Fruit fly (Drosophila melanogaster) whole organism, embryonic: ENCODE measurements around the gene Bcs1.

Experiments
- Ada2b ChIP-seq: fragments of 200-800 bp; sonication (Bioruptor generic); IDR thresholded peaks from 2 replicates; pipeline ENCODE4 v1.3.6; 2022; ENCODE audit warnings: missing biosample characterization, missing genetic modification characterization
- Aef1 ChIP-seq: fragments of 200-800 bp; sonication (Bioruptor generic); IDR thresholded peaks from 3 replicates; pipeline ENCODE4 v1.3.6; 2022; ENCODE audit warnings: missing biosample characterization, missing genetic modification characterization
- Antp ChIP-seq: fragments of 200-800 bp; sonication (Bioruptor generic); optimal IDR thresholded peaks from 3 replicates; lab custom pipeline; 2016; ENCODE audit warnings: missing biosample characterization, missing genetic modification characterization
- B-H2 ChIP-seq: fragments of 200-800 bp; sonication (Bioruptor generic); optimal IDR thresholded peaks from 2 replicates; lab custom pipeline; 2018; ENCODE audit warnings: missing biosample characterization, mild to moderate bottlenecking, missing genetic modification characterization
- Bdp1 ChIP-seq: fragments of 200-800 bp; sonication (Bioruptor generic); optimal IDR thresholded peaks from 3 replicates; lab custom pipeline; 2016; ENCODE audit warnings: missing biosample characterization, missing genetic modification characterization
- CG10431 ChIP-seq: fragments of 200-800 bp; sonication (Bioruptor generic); optimal IDR thresholded peaks from 3 replicates; lab custom pipeline; 2018; ENCODE audit warnings: missing biosample characterization, mild to moderate bottlenecking, missing genetic modification characterization
- CG10654 ChIP-seq: fragments of 200-800 bp; sonication (Bioruptor generic); optimal IDR thresholded peaks from 2 replicates; lab custom pipeline; 2016; ENCODE audit warnings: missing biosample characterization, missing genetic modification characterization
- CG11504 ChIP-seq: fragments of 200-800 bp; sonication (Bioruptor generic); optimal IDR thresholded peaks from 3 replicates; lab custom pipeline; 2019; ENCODE audit warnings: missing biosample characterization, mild to moderate bottlenecking, missing genetic modification characterization, moderate library complexity
- CG13123 ChIP-seq: fragments of 200-800 bp; sonication (Bioruptor generic); optimal IDR thresholded peaks from 2 replicates; lab custom pipeline; 2016; ENCODE audit warnings: missing biosample characterization, missing genetic modification characterization
- CG15011 ChIP-seq: fragments of 200-800 bp; sonication (Bioruptor generic); optimal IDR thresholded peaks from 3 replicates; lab custom pipeline; 2018; ENCODE audit warnings: missing biosample characterization, mild to moderate bottlenecking, missing genetic modification characterization
- CG16779 ChIP-seq: fragments of 200-800 bp; sonication (Bioruptor generic); IDR thresholded peaks from 2 replicates; pipeline ENCODE4 v1.3.6; 2022; ENCODE audit warnings: missing biosample characterization, missing genetic modification characterization
- CG17359 ChIP-seq: fragments of 200-800 bp; sonication (Bioruptor generic); optimal IDR thresholded peaks from 3 replicates; lab custom pipeline; 2018; ENCODE audit warnings: missing biosample characterization, mild to moderate bottlenecking, missing genetic modification characterization, moderate library complexity
- CG18262 ChIP-seq: fragments of 200-800 bp; optimal IDR thresholded peaks from 3 replicates; lab custom pipeline; 2019; ENCODE audit warnings: missing biosample characterization, mild to moderate bottlenecking, missing genetic modification characterization, moderate library complexity
- CG18599 ChIP-seq: fragments of 200-800 bp; sonication (Bioruptor generic); optimal IDR thresholded peaks from 3 replicates; lab custom pipeline; 2017; ENCODE audit warnings: missing biosample characterization, missing genetic modification characterization, mild to moderate bottlenecking, moderate library complexity, missing genetic modification reagents
- CG2889 ChIP-seq: fragments of 200-800 bp; sonication (Bioruptor generic); IDR thresholded peaks from 3 replicates; pipeline ENCODE4 v1.3.6; 2022; ENCODE audit warnings: missing biosample characterization, missing genetic modification characterization
- CG31365 ChIP-seq: fragments of 200-800 bp; sonication (Bioruptor generic); optimal IDR thresholded peaks from 2 replicates; lab custom pipeline; 2018; ENCODE audit warnings: missing biosample characterization, mild to moderate bottlenecking, missing genetic modification characterization
- CG3163 ChIP-seq: fragments of 200-800 bp; sonication (Bioruptor generic); optimal IDR thresholded peaks from 3 replicates; lab custom pipeline; 2016; ENCODE audit warnings: missing biosample characterization, missing genetic modification characterization
- CG34224 ChIP-seq: fragments of 200-800 bp; sonication (Bioruptor generic); IDR thresholded peaks from 3 replicates; pipeline ENCODE4 v1.3.6; 2022; ENCODE audit warnings: missing biosample characterization, missing genetic modification characterization; ENCODE audit not compliant: partially characterized antibody
- CG34422 ChIP-seq: fragments of 200-800 bp; sonication (Bioruptor generic); IDR thresholded peaks from 3 replicates; pipeline ENCODE4 v1.3.6; 2022; ENCODE audit warnings: missing biosample characterization, missing genetic modification characterization
- CG4424 ChIP-seq: fragments of 200-800 bp; sonication (Bioruptor generic); optimal IDR thresholded peaks from 3 replicates; lab custom pipeline; 2016; ENCODE audit warnings: missing biosample characterization, missing genetic modification characterization
- CG4707 ChIP-seq: fragments of 200-800 bp; sonication (Bioruptor generic); optimal IDR thresholded peaks from 2 replicates; lab custom pipeline; 2018; ENCODE audit warnings: missing biosample characterization, mild to moderate bottlenecking, missing genetic modification characterization, moderate library complexity
- CG6654 ChIP-seq: fragments of 200-800 bp; sonication (Bioruptor generic); optimal IDR thresholded peaks from 2 replicates; lab custom pipeline; 2017; ENCODE audit warnings: missing biosample characterization, mild to moderate bottlenecking, missing genetic modification characterization
- CG6813 ChIP-seq: fragments of 200-800 bp; sonication (Bioruptor generic); optimal IDR thresholded peaks from 2 replicates; lab custom pipeline; 2017; ENCODE audit warnings: missing biosample characterization, missing genetic modification characterization, mild to moderate bottlenecking, moderate library complexity, missing genetic modification reagents
- CG7357 ChIP-seq: fragments of 200-800 bp; sonication (Bioruptor generic); IDR thresholded peaks from 3 replicates; pipeline ENCODE4 v1.3.6; 2022; ENCODE audit warnings: missing biosample characterization, missing genetic modification characterization
- CG7372 ChIP-seq: fragments of 200-800 bp; sonication (Bioruptor generic); IDR thresholded peaks from 2 replicates; pipeline ENCODE4 v1.3.6; 2022; ENCODE audit warnings: missing biosample characterization, missing genetic modification characterization
- Camta ChIP-seq: fragments of 200-800 bp; sonication (Bioruptor generic); optimal IDR thresholded peaks from 2 replicates; lab custom pipeline; 2016; ENCODE audit warnings: missing biosample characterization, missing genetic modification characterization
- Dref ChIP-seq: fragments of 200-800 bp; sonication (Bioruptor generic); IDR thresholded peaks from 2 replicates; pipeline ENCODE4 v1.3.6; 2022; ENCODE audit warnings: missing biosample characterization, missing genetic modification characterization
- HmgD ChIP-seq: fragments of 200-800 bp; sonication (Bioruptor generic); optimal IDR thresholded peaks from 3 replicates; lab custom pipeline; 2016; ENCODE audit warnings: missing biosample characterization, missing genetic modification characterization
- Hr3 ChIP-seq: fragments of 200-800 bp; sonication (Bioruptor generic); optimal IDR thresholded peaks from 3 replicates; lab custom pipeline; 2016; ENCODE audit warnings: missing biosample characterization, missing genetic modification characterization
- Lhr ChIP-seq: fragments of 200-800 bp; sonication (Bioruptor generic); optimal IDR thresholded peaks from 3 replicates; lab custom pipeline; 2017; ENCODE audit warnings: mild to moderate bottlenecking, missing biosample characterization, missing genetic modification reagents, missing genetic modification characterization
- MBD-R2 ChIP-seq: fragments of 200-800 bp; sonication (Bioruptor generic); IDR thresholded peaks from 2 replicates; pipeline ENCODE4 v1.3.6; 2022; ENCODE audit warnings: missing biosample characterization, missing genetic modification characterization
- MESR4 ChIP-seq: fragments of 200-800 bp; sonication (Bioruptor generic); optimal IDR thresholded peaks from 2 replicates; lab custom pipeline; 2018; ENCODE audit warnings: missing biosample characterization, mild to moderate bottlenecking, missing genetic modification characterization, moderate library complexity
- Mad ChIP-seq: fragments of 200-800 bp; sonication (Bioruptor generic); optimal IDR thresholded peaks from 2 replicates; lab custom pipeline; 2016; ENCODE audit warnings: missing biosample characterization, missing genetic modification characterization
- NK7.1 ChIP-seq: fragments of 200-800 bp; sonication (Bioruptor generic); optimal IDR thresholded peaks from 3 replicates; lab custom pipeline; 2016; ENCODE audit warnings: missing biosample characterization, missing genetic modification characterization
- NfI ChIP-seq: fragments of 200-800 bp; sonication (Bioruptor generic); optimal IDR thresholded peaks from 3 replicates; lab custom pipeline; 2018; ENCODE audit warnings: missing biosample characterization, mild to moderate bottlenecking, missing genetic modification characterization, moderate library complexity
- Scr ChIP-seq: fragments of 200-800 bp; sonication (Bioruptor generic); IDR thresholded peaks from 2 replicates; pipeline ENCODE4 v1.3.6; 2022; ENCODE audit warnings: missing biosample characterization, missing genetic modification characterization; ENCODE audit not compliant: partially characterized antibody
- Trl ChIP-seq, 3 experiments: fragments of >200 bp in 2 of 3; fragments of 200-800 bp in 1 of 3; sonication (Bioruptor generic) in 1 of 3; optimal IDR thresholded peaks; 2 replicates in 1 of 3; 3 replicates in 2 of 3; lab custom pipeline; 2016 to 2017; ENCODE audit warnings: missing biosample characterization in 1 of 3, missing genetic modification characterization in 1 of 3
- ap ChIP-seq: fragments of 200-800 bp; sonication (Bioruptor generic); IDR thresholded peaks from 2 replicates; pipeline ENCODE4 v1.3.6; 2022; ENCODE audit warnings: missing biosample characterization, missing genetic modification characterization
- ase ChIP-seq: fragments of 200-800 bp; sonication (Bioruptor generic); IDR thresholded peaks from 3 replicates; pipeline ENCODE4 v1.3.6; 2022; ENCODE audit warnings: missing biosample characterization, missing genetic modification characterization
- caup ChIP-seq: fragments of 200-800 bp; sonication (Bioruptor generic); optimal IDR thresholded peaks from 3 replicates; lab custom pipeline; 2017; ENCODE audit warnings: missing biosample characterization, mild to moderate bottlenecking, missing genetic modification characterization, moderate library complexity; ENCODE audit not compliant: severe bottlenecking
- grn ChIP-seq: fragments of 200-800 bp; sonication (Bioruptor generic); optimal IDR thresholded peaks from 3 replicates; lab custom pipeline; 2017; ENCODE audit warnings: missing biosample characterization, missing genetic modification characterization
- hb ChIP-seq: fragments of 200-800 bp; sonication (Bioruptor generic); IDR thresholded peaks from 3 replicates; pipeline ENCODE4 v1.3.6; 2022; ENCODE audit warnings: missing biosample characterization, missing genetic modification characterization; ENCODE audit not compliant: partially characterized antibody
- her ChIP-seq: fragments of 200-800 bp; sonication (Bioruptor generic); optimal IDR thresholded peaks from 2 replicates; lab custom pipeline; 2016; ENCODE audit warnings: missing biosample characterization, missing genetic modification characterization
- ro ChIP-seq: fragments of 200-800 bp; sonication (Bioruptor generic); IDR thresholded peaks from 2 replicates; pipeline ENCODE4 v1.3.6; 2022; ENCODE audit warnings: missing biosample characterization, missing genetic modification characterization
- row ChIP-seq: fragments of 200-800 bp; sonication (Bioruptor generic); IDR thresholded peaks from 3 replicates; pipeline ENCODE4 v1.3.6; 2022; ENCODE audit warnings: missing biosample characterization, missing genetic modification characterization
- stc ChIP-seq: fragments of 200-800 bp; sonication (Bioruptor generic); IDR thresholded peaks from 2 replicates; pipeline ENCODE4 v1.3.6; 2022; ENCODE audit warnings: missing biosample characterization, missing genetic modification characterization
- tap ChIP-seq: fragments of 200-800 bp; optimal IDR thresholded peaks from 3 replicates; lab custom pipeline; 2019; ENCODE audit warnings: missing biosample characterization, mild to moderate bottlenecking, missing genetic modification characterization, moderate library complexity
- wor ChIP-seq: fragments of 200-800 bp; sonication (Bioruptor generic); IDR thresholded peaks from 2 replicates; pipeline ENCODE4 v1.3.6; 2022; ENCODE audit warnings: missing biosample characterization, missing genetic modification characterization

Bcs1 gene

dm6 chr2L:10220501-10221386 lies 1.7 kb upstream of the Bcs1 start, which contains the start of the genes Npc1a and Prosalpha6 (continued):
- TF ChIP-seq CG15011 (GFP tag; lab: Kevin White, UChicago), result no peak
- no peak for TF ChIP-seq ase (GFP tag; lab: Robert Waterston, UW)
- TF ChIP-seq Aef1 (GFP tag; lab: Robert Waterston, UW), result no peak
- no peak for TF ChIP-seq Bdp1 (GFP tag; lab: Kevin White, UChicago)
- no peak for TF ChIP-seq Camta (GFP tag; lab: Kevin White, UChicago)
- no peak for TF ChIP-seq HmgD (GFP tag; lab: Kevin White, UChicago)
- peak; percentile 71 for TF ChIP-seq row (GFP tag; lab: Robert Waterston, UW)
- no peak for TF ChIP-seq Ada2b (GFP tag; lab: Robert Waterston, UW)
- no peak for TF ChIP-seq CG10431
- TF ChIP-seq B-H2 (GFP tag; lab: Kevin White, UChicago), result no peak
- TF ChIP-seq Scr (GFP tag; lab: Robert Waterston, UW), result peak; percentile 69
- TF ChIP-seq hb, result peak; percentile 71; the same call in 1 of the 3 replicates
- no peak for TF ChIP-seq ro (GFP tag; lab: Robert Waterston, UW)
- TF ChIP-seq CG17359 (tag; lab: Kevin White, UChicago), result no peak
- TF ChIP-seq grn (GFP tag; lab: Kevin White, UChicago), result peak; percentile 14

dm6 chr2L:10221387-10221705 lies 1.1 kb upstream of the Bcs1 start:
- peak; percentile 6; the same call in 2 of the 3 replicates for TF ChIP-seq hb
- no peak for TF ChIP-seq Hr3 (GFP tag; lab: Kevin White, UChicago)
- no peak for TF ChIP-seq CG7372
- TF ChIP-seq MBD-R2 (GFP tag; lab: Robert Waterston, UW), result peak; percentile 71
- no peak for TF ChIP-seq CG4707
- TF ChIP-seq Dref (GFP tag; lab: Robert Waterston, UW), result no peak
- no peak for TF ChIP-seq CG10654 (GFP tag; lab: Kevin White, UChicago)
- no peak for TF ChIP-seq CG16779 (GFP tag; lab: Robert Waterston, UW)
- TF ChIP-seq CG3163 (GFP tag; lab: Kevin White, UChicago), result no peak
- TF ChIP-seq wor, result no peak
- no peak for TF ChIP-seq CG18262 (tag; lab: Kevin White, UChicago)
- no peak for TF ChIP-seq Mad (GFP tag; lab: Kevin White, UChicago)
- TF ChIP-seq stc (GFP tag; lab: Robert Waterston, UW), result no peak
- TF ChIP-seq caup (GFP tag; lab: Kevin White, UChicago), result no peak
- TF ChIP-seq CG13123 (GFP tag; lab: Kevin White, UChicago), result no peak
- no peak for TF ChIP-seq CG18599 (GFP tag; lab: Kevin White, UChicago)
- TF ChIP-seq MESR4 (GFP tag; lab: Kevin White, UChicago), result peak; percentile 58
- peak; percentile 43; the same call in 2 of the 3 replicates for TF ChIP-seq CG34224 (GFP tag; lab: Robert Waterston, UW)
- TF ChIP-seq NfI (GFP tag; lab: Kevin White, UChicago), result no peak
- no peak for TF ChIP-seq CG15011 (GFP tag; lab: Kevin White, UChicago)
- no peak for TF ChIP-seq CG6813
- TF ChIP-seq CG34422 (GFP tag; lab: Robert Waterston, UW), result 0 out of 3 replicates have a peak, but pooled peaks have one; percentile 46
- TF ChIP-seq Antp (GFP tag; lab: Kevin White, UChicago), result no peak
- no peak for TF ChIP-seq NK7.1 (GFP tag; lab: Kevin White, UChicago)
- TF ChIP-seq CG31365 (tag; lab: Kevin White, UChicago), result no peak
- TF ChIP-seq Trl (optimal IDR thresholded peaks at IDR 0.05; lab: Kevin White, UChicago), result no peak
- TF ChIP-seq Trl (GFP tag; optimal IDR thresholded peaks at IDR 0.05; lab: Kevin White, UChicago), result no peak
- TF ChIP-seq CG2889 (GFP tag; lab: Robert Waterston, UW), result no peak
- TF ChIP-seq CG7357 (GFP tag; lab: Robert Waterston, UW), result no peak
- TF ChIP-seq tap, result no peak
- no peak for TF ChIP-seq CG4424 (GFP tag; lab: Kevin White, UChicago)
- TF ChIP-seq CG11504 (tag; lab: Kevin White, UChicago), result no peak
- TF ChIP-seq her (GFP tag; lab: Kevin White, UChicago), result no peak
- no peak for TF ChIP-seq Lhr
- TF ChIP-seq ap (GFP tag; lab: Robert Waterston, UW), result no peak
- TF ChIP-seq CG6654 (GFP tag; lab: Kevin White, UChicago), result no peak
